Fruit fly (Drosophila melanogaster): ENCODE results near the gene Trp1.

Trp1 gene

dm6 chr2L:9996553-9996952 is 12.6 kb upstream of the Trp1 start (continued):
- TF ChIP-seq CG6654 (GFP tag; optimal IDR thresholded peaks at IDR 0.05) (no peak), Xrp1 (GFP tag; IDR thresholded peaks at IDR 0.05) (peak; percentile 22; the same call in 1 of the 2 replicates), Bteb2 (GFP tag; optimal IDR thresholded peaks at IDR 0.05) (no peak), CG9727 (GFP tag; optimal IDR thresholded peaks at IDR 0.05) (peak; percentile 57), dm (GFP tag; optimal IDR thresholded peaks at IDR 0.05) (no peak), ERR (GFP tag; optimal IDR thresholded peaks at IDR 0.05) (no peak), zen (tag; optimal IDR thresholded peaks at IDR 0.05) (peak; percentile 28), mam (GFP tag; optimal IDR thresholded peaks at IDR 0.05) (peak; percentile 21), CG7839 (tag; optimal IDR thresholded peaks at IDR 0.05) (no peak), salm (tag; optimal IDR thresholded peaks at IDR 0.05) (no peak), CG10274 (GFP tag; optimal IDR thresholded peaks at IDR 0.05) (no peak), CG7963 (GFP tag; IDR thresholded peaks at IDR 0.05; ENCODE audit: partially characterized antibody) (no peak), Aef1 (GFP tag; IDR thresholded peaks at IDR 0.05) (no peak), chm (GFP tag; IDR thresholded peaks at IDR 0.05) (no peak), CG4282 (GFP tag; optimal IDR thresholded peaks at IDR 0.05) (no peak), Bgb (GFP tag; IDR thresholded peaks at IDR 0.05; ENCODE audit: partially characterized antibody) (no peak), ap (GFP tag; IDR thresholded peaks at IDR 0.05) (peak; percentile 30; the same call in 1 of the 2 replicates), CG10209 (GFP tag; optimal IDR thresholded peaks at IDR 0.05) (peak; percentile 6), abd-A (tag; optimal IDR thresholded peaks at IDR 0.05) (no peak), Bdp1 (GFP tag; optimal IDR thresholded peaks at IDR 0.05) (no peak), CG11504 (tag; optimal IDR thresholded peaks at IDR 0.05) (no peak), Tbp (GFP tag; optimal IDR thresholded peaks at IDR 0.05) (no peak), CG18262 (tag; optimal IDR thresholded peaks at IDR 0.05) (peak; percentile 66), CG7786 (GFP tag; optimal IDR thresholded peaks at IDR 0.05) (peak; percentile 5), Fer2 (tag; optimal IDR thresholded peaks at IDR 0.05) (no peak), Hr3 (GFP tag; optimal IDR thresholded peaks at IDR 0.05) (peak; percentile 33), CG18011 (GFP tag; optimal IDR thresholded peaks at IDR 0.05) (no peak), Oli (tag; optimal IDR thresholded peaks at IDR 0.05) (peak; percentile 24), kni (GFP tag; optimal IDR thresholded peaks at IDR 0.05) (no peak), B-H1 (GFP tag; IDR thresholded peaks at IDR 0.05) (no peak), Gug (GFP tag; IDR thresholded peaks at IDR 0.05) (no peak), dpn (GFP tag; optimal IDR thresholded peaks at IDR 0.05) (peak in 1 of 2 experiments; percentile 23), cad (GFP tag; optimal IDR thresholded peaks at IDR 0.05) (no peak), vfl (GFP tag; optimal IDR thresholded peaks at IDR 0.05) (no peak), hb (GFP tag; IDR thresholded peaks at IDR 0.05; ENCODE audit: partially characterized antibody) (no peak), CG12769 (tag; optimal IDR thresholded peaks at IDR 0.05) (no peak), CG15514 (GFP tag; optimal IDR thresholded peaks at IDR 0.05) (no peak), CG30020 (tag; optimal IDR thresholded peaks at IDR 0.05) (peak; percentile 19), CG4820 (GFP tag; optimal IDR thresholded peaks at IDR 0.05) (no peak), CG6175 (GFP tag; IDR thresholded peaks at IDR 0.05) (no peak), Sry-δ (GFP tag; optimal IDR thresholded peaks at IDR 0.05) (peak; percentile 13), Dad (GFP tag; optimal IDR thresholded peaks at IDR 0.05) (no peak), dmrt11E (tag; optimal IDR thresholded peaks at IDR 0.05) (peak; percentile 51), Mes4 (GFP tag; optimal IDR thresholded peaks at IDR 0.05) (no peak), HHEX (GFP tag; optimal IDR thresholded peaks at IDR 0.05) (no peak), CG10321 (GFP tag; IDR thresholded peaks at IDR 0.05) (no peak), lilli (GFP tag; optimal IDR thresholded peaks at IDR 0.05) (peak; percentile 40), CG10654 (GFP tag; optimal IDR thresholded peaks at IDR 0.05) (no peak), da (GFP tag; optimal IDR thresholded peaks at IDR 0.05) (no peak), CG18476 (GFP tag; optimal IDR thresholded peaks at IDR 0.05) (no peak), CG8924 (tag; optimal IDR thresholded peaks at IDR 0.05) (peak; percentile 60), fd64A (GFP tag; optimal IDR thresholded peaks at IDR 0.05) (no peak)
